Fruit fly (Drosophila melanogaster): ENCODE data around the gene Ptpa.
A peak's percentile ranks its signal among the peaks of the same experiment; 100 is the strongest.

Gene Ptpa

DNA sequence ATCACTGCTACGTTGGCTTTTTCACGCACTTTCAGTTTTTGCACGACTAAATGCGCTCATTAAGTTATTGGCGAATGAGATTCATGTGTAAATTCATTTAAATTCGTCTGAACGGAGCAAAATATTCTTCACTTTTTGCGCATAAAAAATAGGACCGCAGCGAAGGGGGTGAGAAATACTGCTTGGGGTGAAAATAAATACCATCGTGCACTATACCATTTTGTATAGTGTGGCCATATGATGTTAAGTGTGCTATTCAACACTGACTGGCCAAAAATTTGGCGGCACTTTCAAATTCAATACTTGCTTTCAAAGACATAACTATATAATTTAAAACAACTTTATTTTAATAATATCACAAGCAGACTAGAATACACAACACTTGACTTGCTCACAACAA is 3.6 kb upstream of the Ptpa start, which contains the start of gene GramD1B (continued):
- TF ChIP-seq CG13287 (GFP tag; IDR thresholded peaks at IDR 0.05; ENCODE audit: partially characterized antibody) (peak; percentile 57; the same call in 1 of the 2 replicates), CG30403 (GFP tag; optimal IDR thresholded peaks at IDR 0.05) (peak; percentile 2), mld (GFP tag; IDR thresholded peaks at IDR 0.05; ENCODE audit: partially characterized antibody) (no peak), CG14441 (GFP tag; IDR thresholded peaks at IDR 0.05) (no peak), NfI (GFP tag; optimal IDR thresholded peaks at IDR 0.05) (peak; percentile 34), E2f2 (GFP tag; IDR thresholded peaks at IDR 0.05) (peak; percentile 98), dan (GFP tag; IDR thresholded peaks at IDR 0.05) (no peak), Blimp-1 (GFP tag; optimal IDR thresholded peaks at IDR 0.05) (no peak), CG15073 (GFP tag; optimal IDR thresholded peaks at IDR 0.05) (no peak), HmgZ (tag; optimal IDR thresholded peaks at IDR 0.05) (peak; percentile 58), org-1 (GFP tag; optimal IDR thresholded peaks at IDR 0.05) (no peak), run (tag; optimal IDR thresholded peaks at IDR 0.05) (no peak), CG13775 (GFP tag; optimal IDR thresholded peaks at IDR 0.05) (no peak), CG18011 (GFP tag; optimal IDR thresholded peaks at IDR 0.05) (no peak), dm (GFP tag; optimal IDR thresholded peaks at IDR 0.05) (no peak), CG3995 (GFP tag; optimal IDR thresholded peaks at IDR 0.05) (peak; percentile 72), CG12219 (GFP tag; optimal IDR thresholded peaks at IDR 0.05) (no peak), Trl (optimal IDR thresholded peaks at IDR 0.05) (no peak), Trl (GFP tag; optimal IDR thresholded peaks at IDR 0.05) (no peak), Abd-B (GFP tag; optimal IDR thresholded peaks at IDR 0.05) (no peak), psq (GFP tag; optimal IDR thresholded peaks at IDR 0.05) (no peak), Sry-δ (GFP tag; optimal IDR thresholded peaks at IDR 0.05) (peak; percentile 32), CG13296 (GFP tag; optimal IDR thresholded peaks at IDR 0.05) (no peak), ash1 (GFP tag; optimal IDR thresholded peaks at IDR 0.05) (no peak), tll (GFP tag; optimal IDR thresholded peaks at IDR 0.05) (no peak)

dm6 chr2L:3375611-3376010 is 1.2 kb upstream of the Ptpa start, which contains the start of gene CG15412:
Gene CG15412 (minus strand): TSS chr2L:3375711.
- TF ChIP-seq CG9817 (tag; optimal IDR thresholded peaks at IDR 0.05) (no peak), salm (tag; optimal IDR thresholded peaks at IDR 0.05) (no peak), pfk (GFP tag; optimal IDR thresholded peaks at IDR 0.05) (no peak), phol (tag; optimal IDR thresholded peaks at IDR 0.05) (no peak), caup (GFP tag; optimal IDR thresholded peaks at IDR 0.05; ENCODE audit: severe bottlenecking) (no peak), lola (GFP tag; optimal IDR thresholded peaks at IDR 0.05) (no peak), CG17361 (GFP tag; IDR thresholded peaks at IDR 0.05) (no peak), Camta (GFP tag; optimal IDR thresholded peaks at IDR 0.05) (no peak), Optix (GFP tag; IDR thresholded peaks at IDR 0.05) (no peak), Six4 (GFP tag; optimal IDR thresholded peaks at IDR 0.05) (no peak), mirr (GFP tag; optimal IDR thresholded peaks at IDR 0.05) (no peak), Dad (GFP tag; optimal IDR thresholded peaks at IDR 0.05) (no peak), Hr39 (optimal IDR thresholded peaks at IDR 0.05) (no peak), CG4707 (GFP tag; optimal IDR thresholded peaks at IDR 0.05) (no peak), Antp (GFP tag; optimal IDR thresholded peaks at IDR 0.05) (no peak), CG12769 (tag; optimal IDR thresholded peaks at IDR 0.05) (no peak), kay (GFP tag; optimal IDR thresholded peaks at IDR 0.05) (no peak)
